Fruit fly (Drosophila melanogaster): Measurements from ENCODE around the gene CG10466.

Gene CG10466

DNA sequence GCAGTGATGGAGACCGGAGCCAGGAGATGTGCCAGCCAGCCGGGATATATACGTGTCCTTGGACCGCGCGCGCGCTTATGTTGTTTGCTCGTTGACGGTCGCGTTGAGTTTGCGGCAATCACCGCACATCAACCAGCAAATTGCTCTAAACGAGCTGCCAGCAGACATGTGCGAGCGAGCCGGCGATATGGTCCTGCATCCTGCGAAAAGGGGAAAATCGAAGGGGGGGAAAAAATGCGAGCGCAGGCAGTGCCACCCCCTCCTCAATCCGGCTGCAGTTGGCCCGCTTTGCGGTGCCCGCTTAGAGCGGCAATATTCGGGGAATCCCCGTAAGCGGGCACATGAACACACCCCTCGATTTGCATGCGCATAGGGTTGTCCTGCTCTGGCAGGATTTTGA lies 22.9 kb upstream of the CG10466 start, which contains the start of gene bsh:
Gene bsh, minus strand, starts transcription at position 101 of the 400 bp plus-strand sequence.
- TF ChIP-seq CG5953 (GFP tag; IDR thresholded peaks at IDR 0.05), result no peak
- TF ChIP-seq CG1832 (GFP tag; optimal IDR thresholded peaks at IDR 0.05), result peak; percentile 10
- TF ChIP-seq CG34422 (GFP tag; IDR thresholded peaks at IDR 0.05), result 0 out of 3 replicates have a peak, but pooled peaks have one; percentile 23
- TF ChIP-seq CG8765 (GFP tag; IDR thresholded peaks at IDR 0.05), result 0 out of 2 replicates have a peak, but pooled peaks have one; percentile 27
- TF ChIP-seq fd3F (GFP tag; optimal IDR thresholded peaks at IDR 0.05), result no peak
- TF ChIP-seq Camta (GFP tag; optimal IDR thresholded peaks at IDR 0.05), result no peak
- TF ChIP-seq CG10321 (GFP tag; IDR thresholded peaks at IDR 0.05), result peak; percentile 46; the same call in 1 of the 2 replicates

DNA sequence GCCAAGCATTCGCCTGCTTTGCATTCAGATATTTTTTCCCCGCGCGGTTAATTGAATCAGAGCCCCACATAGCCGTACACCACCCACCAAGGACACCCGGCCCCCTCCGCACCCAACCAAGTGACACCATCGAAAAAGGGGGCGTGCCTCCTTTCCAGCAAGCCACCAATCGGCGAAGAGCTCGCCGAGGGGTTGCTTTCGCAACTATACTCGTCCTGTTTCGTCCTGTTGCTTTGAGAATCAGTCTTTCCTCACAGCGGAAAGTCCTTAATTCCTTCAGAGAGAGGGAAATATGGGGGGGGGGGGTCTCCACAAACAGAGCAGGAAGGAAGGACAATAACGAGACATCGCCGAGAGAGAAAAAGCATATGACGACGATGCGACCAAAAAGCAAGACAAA lies 22.2 kb upstream of the CG10466 start:
- TF ChIP-seq caup (GFP tag; optimal IDR thresholded peaks at IDR 0.05; ENCODE audit: severe bottlenecking) (no peak), Nf-YC (tag; optimal IDR thresholded peaks at IDR 0.05) (peak; percentile 97), CG10321 (GFP tag; IDR thresholded peaks at IDR 0.05) (peak; percentile 89), Nf-YB (GFP tag; optimal IDR thresholded peaks at IDR 0.05) (peak; percentile 97), CG1832 (GFP tag; optimal IDR thresholded peaks at IDR 0.05) (peak; percentile 69), seq (GFP tag; IDR thresholded peaks at IDR 0.05) (peak; percentile 57; the same call in 1 of the 2 replicates)

DNA sequence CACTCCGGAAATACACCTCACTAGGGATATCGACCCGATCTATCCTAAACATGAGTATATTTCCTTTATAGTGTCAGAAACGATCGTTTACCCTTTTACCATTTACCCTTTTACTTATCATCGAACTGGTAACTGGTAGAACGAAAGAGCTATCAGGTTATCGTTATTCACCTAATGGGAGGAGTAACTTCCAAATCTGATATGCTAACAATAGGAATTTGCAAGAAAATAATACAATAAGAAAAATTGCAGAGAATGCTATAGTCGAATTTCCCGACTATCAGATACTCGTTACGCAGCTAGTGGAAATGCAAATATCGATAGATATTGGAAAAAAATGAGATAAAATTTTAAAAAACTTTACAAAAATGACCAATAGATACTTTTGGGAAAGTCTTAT lies 17.6 kb upstream of the CG10466 start:
- TF ChIP-seq CG3163 (GFP tag; optimal IDR thresholded peaks at IDR 0.05) (no peak), org-1 (GFP tag; optimal IDR thresholded peaks at IDR 0.05) (no peak), sens (GFP tag) (peak; percentile 19), sr (GFP tag; IDR thresholded peaks at IDR 0.05) (no peak), vnd (GFP tag; IDR thresholded peaks at IDR 0.05; ENCODE audit: partially characterized antibody) (no peak), Six4 (GFP tag; optimal IDR thresholded peaks at IDR 0.05) (no peak), D19B (GFP tag; optimal IDR thresholded peaks at IDR 0.05) (no peak), Hand (GFP tag; optimal IDR thresholded peaks at IDR 0.05) (no peak), CG13775 (GFP tag; optimal IDR thresholded peaks at IDR 0.05) (no peak), ems (GFP tag; optimal IDR thresholded peaks at IDR 0.05) (no peak), zf30C (GFP tag; optimal IDR thresholded peaks at IDR 0.05) (no peak), usp (GFP tag; optimal IDR thresholded peaks at IDR 0.05) (no peak), Elba2 (GFP tag; optimal IDR thresholded peaks at IDR 0.05) (peak; percentile 91), Ravus (GFP tag; IDR thresholded peaks at IDR 0.05) (no peak), Hr78 (GFP tag; optimal IDR thresholded peaks at IDR 0.05) (no peak)

DNA sequence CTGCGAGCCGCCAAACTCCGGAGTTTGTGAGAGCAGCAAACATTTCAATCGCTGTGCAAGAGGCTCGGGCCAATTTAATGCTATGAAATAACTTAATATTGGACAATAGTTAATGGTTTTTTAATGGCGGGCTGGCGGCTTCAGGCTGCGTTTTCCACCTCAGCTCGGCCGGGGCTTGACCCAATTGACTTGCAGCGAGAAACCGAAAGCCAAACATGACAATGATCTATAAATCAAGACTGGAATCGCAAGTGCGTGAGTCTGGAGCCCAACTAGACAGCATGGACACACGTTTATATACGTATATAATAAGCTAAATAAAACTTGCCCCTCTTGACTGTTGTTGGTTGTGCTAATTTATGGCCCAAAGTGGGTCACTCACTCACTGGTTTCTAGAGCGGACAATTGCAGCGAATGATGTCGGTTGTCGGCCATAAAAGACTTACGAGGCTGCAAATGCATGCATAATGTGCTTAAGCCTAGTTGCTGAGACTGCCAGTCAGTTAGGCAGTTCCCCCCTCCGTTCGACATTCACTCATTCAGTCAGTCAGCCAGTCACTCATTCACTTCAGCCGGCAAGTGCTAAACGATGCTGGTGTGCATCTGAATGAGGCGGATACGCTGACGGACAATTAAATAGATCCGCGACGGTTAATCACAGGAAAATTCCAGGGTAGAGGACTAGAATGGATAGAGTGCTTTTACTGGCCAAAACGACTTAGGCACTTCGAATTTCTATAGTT lies 6.9 kb upstream of the CG10466 start:
- TF ChIP-seq H15 (GFP tag; IDR thresholded peaks at IDR 0.05) (no peak), Blimp-1 (GFP tag; optimal IDR thresholded peaks at IDR 0.05) (peak; percentile 54), Sin3A (optimal IDR thresholded peaks at IDR 0.05) (no peak), sd (tag; optimal IDR thresholded peaks at IDR 0.05) (no peak), Lhr (GFP tag; optimal IDR thresholded peaks at IDR 0.05) (no peak), cg (GFP tag; optimal IDR thresholded peaks at IDR 0.05) (no peak), Ets65A (GFP tag) (peak; percentile 64), Med (GFP tag) (peak; percentile 49), CG8281 (tag; optimal IDR thresholded peaks at IDR 0.05) (peak; percentile 98)
